Worm (Caenorhabditis elegans) whole organism, L2 larva: ENCODE data around the gene rde-1.
A peak's percentile ranks its signal among the peaks of the same experiment; 100 is the strongest.

Experiments
- C34F6.9 ChIP-seq: fragments of 150-350 bp; optimal IDR thresholded peaks from 2 replicates; lab custom pipeline; 2014; ENCODE audit warnings: missing biosample characterization, missing genetic modification characterization
- F13H6.1 ChIP-seq: sonication (generic microtip); optimal IDR thresholded peaks from 2 replicates; lab custom pipeline; 2016; ENCODE audit warnings: missing genetic modification characterization, missing compliant biosample characterization
- R02D3.7 ChIP-seq: fragments of 150-350 bp; optimal IDR thresholded peaks from 2 replicates; lab custom pipeline; 2014; ENCODE audit warnings: missing biosample characterization, missing genetic modification characterization
- Y55F3AM.14 ChIP-seq: fragments of 200-800 bp; sonication (Bioruptor generic); optimal IDR thresholded peaks from 2 replicates; lab custom pipeline; 2018; ENCODE audit warnings: mild to moderate bottlenecking, missing genetic modification characterization, missing compliant biosample characterization
- ZK546.5 ChIP-seq: sonication (generic microtip); optimal IDR thresholded peaks from 2 replicates; lab custom pipeline; 2017; ENCODE audit warnings: missing biosample characterization, missing genetic modification characterization
- ama-1 ChIP-seq: fragments of 150-350 bp; optimal IDR thresholded peaks from 2 replicates; lab custom pipeline; 2018; ENCODE audit warnings: inconsistent platforms
- blmp-1 ChIP-seq: sonication (generic microtip); optimal IDR thresholded peaks from 2 replicates; lab custom pipeline; 2017; ENCODE audit warnings: missing genetic modification characterization, mild to moderate bottlenecking, missing compliant biosample characterization, antibody characterized with exemption, moderate library complexity; ENCODE audit not compliant: insufficient read depth
- ceh-16 ChIP-seq: fragments of 150-350 bp; optimal IDR thresholded peaks from 2 replicates; lab custom pipeline; 2014; ENCODE audit warnings: missing biosample characterization, missing genetic modification characterization
- ceh-82 ChIP-seq: fragments of 150-350 bp; optimal IDR thresholded peaks from 2 replicates; lab custom pipeline; 2014; ENCODE audit warnings: missing biosample characterization, missing genetic modification characterization
- crh-2 ChIP-seq: sonication (generic microtip); optimal IDR thresholded peaks from 2 replicates; lab custom pipeline; 2017; ENCODE audit warnings: missing biosample characterization, missing genetic modification characterization
- dmd-4 ChIP-seq: sonication (generic microtip); optimal IDR thresholded peaks from 2 replicates; lab custom pipeline; 2017; ENCODE audit warnings: missing biosample characterization, missing genetic modification characterization
- egl-27 ChIP-seq: sonication (generic microtip); optimal IDR thresholded peaks from 3 replicates; lab custom pipeline; 2017; ENCODE audit warnings: missing biosample characterization, missing genetic modification reagents, missing genetic modification characterization
- elt-1 ChIP-seq: fragments of 150-350 bp; optimal IDR thresholded peaks from 2 replicates; lab custom pipeline; 2014; ENCODE audit warnings: missing biosample characterization, missing genetic modification characterization
- elt-3 ChIP-seq: sonication (generic microtip); optimal IDR thresholded peaks from 2 replicates; lab custom pipeline; 2017; ENCODE audit warnings: missing biosample characterization, missing genetic modification characterization
- fos-1 ChIP-seq: fragments of 150-350 bp; optimal IDR thresholded peaks from 2 replicates; lab custom pipeline; 2014; ENCODE audit warnings: missing biosample characterization, missing genetic modification characterization
- gmeb-1 ChIP-seq: fragments of 150-350 bp; optimal IDR thresholded peaks from 2 replicates; lab custom pipeline; 2014; ENCODE audit warnings: missing biosample characterization, missing genetic modification characterization
- lin-11 ChIP-seq: fragments of 150-350 bp; sonication (generic microtip); optimal IDR thresholded peaks from 2 replicates; lab custom pipeline; 2014; ENCODE audit warnings: missing biosample characterization, missing genetic modification characterization, inconsistent platforms, mixed read lengths
- lin-39 ChIP-seq: fragments of 150-350 bp; optimal IDR thresholded peaks from 2 replicates; lab custom pipeline; 2014; ENCODE audit warnings: missing biosample characterization, missing genetic modification reagents, missing genetic modification characterization
- lsy-2 ChIP-seq, 2 experiments: fragments of 150-350 bp in 1 of 2; sonication (generic microtip) in 1 of 2; optimal IDR thresholded peaks; 2 replicates each; lab custom pipeline; 2014 to 2017; ENCODE audit warnings: missing biosample characterization in 2 of 2, missing genetic modification characterization in 2 of 2
- mab-5 ChIP-seq: fragments of 150-350 bp; optimal IDR thresholded peaks from 2 replicates; lab custom pipeline; 2014; ENCODE audit warnings: missing biosample characterization, missing genetic modification characterization
- mbf-1 ChIP-seq: sonication (generic microtip); optimal IDR thresholded peaks from 2 replicates; lab custom pipeline; 2017; ENCODE audit warnings: missing biosample characterization, missing genetic modification characterization
- mdl-1 ChIP-seq, 2 experiments: fragments of 150-350 bp in 1 of 2; sonication (generic microtip) in 1 of 2; optimal IDR thresholded peaks; 2 replicates each; lab custom pipeline; 2017; ENCODE audit warnings: missing biosample characterization in 2 of 2, missing genetic modification characterization in 2 of 2
- nhr-11 ChIP-seq: fragments of 150-350 bp; optimal IDR thresholded peaks from 2 replicates; lab custom pipeline; 2014; ENCODE audit warnings: missing biosample characterization, missing genetic modification characterization
- nhr-129 ChIP-seq: fragments of 150-350 bp; optimal IDR thresholded peaks from 2 replicates; lab custom pipeline; 2014; ENCODE audit warnings: missing biosample characterization, missing genetic modification characterization
- nhr-23 ChIP-seq: fragments of 150-350 bp; optimal IDR thresholded peaks from 2 replicates; lab custom pipeline; 2014; ENCODE audit warnings: missing biosample characterization, missing genetic modification reagents, missing genetic modification characterization
- nhr-237 ChIP-seq: fragments of 150-350 bp; optimal IDR thresholded peaks from 2 replicates; lab custom pipeline; 2014; ENCODE audit warnings: missing biosample characterization, missing genetic modification characterization
- nhr-25 ChIP-seq: fragments of 150-350 bp; sonication (generic microtip); optimal IDR thresholded peaks from 3 replicates; lab custom pipeline; 2014; ENCODE audit warnings: missing biosample characterization, missing genetic modification characterization
- nhr-6 ChIP-seq: fragments of 150-350 bp; optimal IDR thresholded peaks from 2 replicates; lab custom pipeline; 2014; ENCODE audit warnings: missing biosample characterization, missing genetic modification characterization
- nhr-77 ChIP-seq: fragments of 150-350 bp; optimal IDR thresholded peaks from 2 replicates; lab custom pipeline; 2014; ENCODE audit warnings: missing biosample characterization, missing genetic modification characterization
- sem-4 ChIP-seq: fragments of 150-350 bp; optimal IDR thresholded peaks from 2 replicates; lab custom pipeline; 2014; ENCODE audit warnings: missing biosample characterization, missing genetic modification reagents, missing genetic modification characterization
- skn-1 ChIP-seq: sonication (generic microtip); optimal IDR thresholded peaks from 2 replicates; lab custom pipeline; 2017; ENCODE audit warnings: missing biosample characterization, missing genetic modification characterization
- sma-3 ChIP-seq: sonication (generic microtip); optimal IDR thresholded peaks from 2 replicates; lab custom pipeline; 2016; ENCODE audit warnings: missing genetic modification reagents, missing genetic modification characterization, missing compliant biosample characterization
- sma-9 ChIP-seq, 2 experiments: fragments of 150-350 bp in 1 of 2; sonication (generic microtip) in 1 of 2; optimal IDR thresholded peaks; 2 replicates each; lab custom pipeline; 2014 to 2016; ENCODE audit warnings: missing genetic modification characterization in 2 of 2, mild to moderate bottlenecking in 1 of 2, missing biosample characterization in 1 of 2, missing compliant biosample characterization in 1 of 2, missing genetic modification reagents in 1 of 2, moderate library complexity in 1 of 2
- snpc-4 ChIP-seq: fragments of 150-350 bp; optimal IDR thresholded peaks from 2 replicates; lab custom pipeline; 2014; ENCODE audit warnings: missing biosample characterization, missing genetic modification characterization
- unc-39 ChIP-seq: fragments of 150-350 bp; optimal IDR thresholded peaks from 2 replicates; lab custom pipeline; 2014; ENCODE audit warnings: missing biosample characterization, missing genetic modification characterization
- unc-55 ChIP-seq: fragments of 150-350 bp; sonication (generic microtip); optimal IDR thresholded peaks from 3 replicates; lab custom pipeline; 2014; ENCODE audit warnings: missing biosample characterization, missing genetic modification reagents, missing genetic modification characterization
- zag-1 ChIP-seq: fragments of 150-350 bp; optimal IDR thresholded peaks from 2 replicates; lab custom pipeline; 2014; ENCODE audit warnings: missing biosample characterization, missing genetic modification characterization
- ztf-4 ChIP-seq: fragments of 150-350 bp; optimal IDR thresholded peaks from 2 replicates; lab custom pipeline; 2014; ENCODE audit warnings: missing biosample characterization, missing genetic modification characterization

rde-1 gene

DNA sequence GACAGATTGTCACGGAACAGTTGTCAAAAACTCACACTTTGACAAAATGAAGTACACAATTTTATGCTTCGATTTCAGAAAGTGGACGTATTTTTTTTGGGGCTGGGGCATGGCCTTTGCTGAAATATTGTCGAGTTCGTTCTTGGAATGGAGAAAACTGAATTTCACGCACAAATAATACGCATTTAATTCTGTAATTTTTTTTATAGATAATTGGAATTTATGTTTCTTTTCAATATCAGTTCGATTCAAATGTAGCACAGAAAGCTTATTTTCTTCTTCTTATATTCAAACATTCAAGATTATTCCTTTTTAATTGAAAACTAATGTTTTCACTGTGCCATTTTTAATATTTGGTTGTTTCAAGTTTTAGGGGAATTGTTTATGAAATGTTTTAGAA, 31.1 kb downstream of the rde-1 start, which contains the start of gene T07C12.10:
Gene T07C12.10 (minus strand): TSS at position 101 of the 400 bp plus-strand sequence.
- no peak for TF ChIP-seq snpc-4 (tag; lab: Kevin White, UChicago)
- TF ChIP-seq unc-39: no peak
- TF ChIP-seq nhr-23 (tag; lab: Kevin White, UChicago): no peak
- TF ChIP-seq mdl-1 (tag; optimal IDR thresholded peaks at IDR 0.05; lab: Kevin White, UChicago): no peak
- no peak for TF ChIP-seq nhr-11
- no peak for TF ChIP-seq nhr-237
- TF ChIP-seq, all 48 proteins: peak for 0

DNA sequence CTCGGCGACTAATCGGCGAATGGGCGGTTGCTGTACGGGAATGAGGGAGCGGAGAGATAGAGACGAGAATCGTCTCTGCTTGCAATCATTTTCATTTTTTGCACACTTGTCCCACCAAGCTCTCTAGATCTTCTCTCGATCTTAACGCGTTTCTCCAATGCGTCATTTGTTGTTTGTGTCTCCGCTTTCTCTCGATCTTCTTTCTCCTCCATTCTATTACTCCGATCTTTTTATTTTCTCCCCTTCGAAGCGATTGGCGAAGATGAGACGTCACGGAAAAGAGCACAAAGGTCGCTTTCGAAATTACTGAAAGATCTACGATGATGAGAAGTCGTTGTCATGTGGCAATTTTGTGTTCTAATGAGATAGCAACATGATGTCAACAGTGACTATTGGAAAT, 32.8 kb downstream of the rde-1 start:
- TF ChIP-seq dmd-4 (tag; lab: Kevin White, UChicago) (no peak), R02D3.7 (tag; lab: Kevin White, UChicago) (no peak), lsy-2 (tag; optimal IDR thresholded peaks at IDR 0.05; lab: Kevin White, UChicago) (peak in 1 of 2 experiments; percentile 44), F13H6.1 (tag; lab: Kevin White, UChicago) (peak; percentile 82), nhr-77 (tag; lab: Kevin White, UChicago) (no peak), lin-39 (tag; lab: Kevin White, UChicago) (no peak), skn-1 (tag; lab: Kevin White, UChicago) (no peak), crh-2 (tag; lab: Kevin White, UChicago) (no peak), nhr-129 (tag; lab: Kevin White, UChicago) (peak; percentile 73), elt-3 (tag; lab: Kevin White, UChicago) (no peak), nhr-6 (tag; lab: Kevin White, UChicago) (peak; percentile 23), sem-4 (no peak), ztf-4 (no peak), lin-11 (tag; lab: Kevin White, UChicago) (no peak), ZK546.5 (no peak), ceh-16 (tag; lab: Kevin White, UChicago) (no peak), zag-1 (tag; lab: Kevin White, UChicago) (no peak), gmeb-1 (no peak), fos-1 (tag; lab: Kevin White, UChicago) (no peak), sma-9 (GFP tag; optimal IDR thresholded peaks at IDR 0.05; lab: Kevin White, UChicago) (peak; percentile 46), sma-9 (tag; optimal IDR thresholded peaks at IDR 0.05; lab: Kevin White, UChicago) (no peak), mab-5 (tag; lab: Kevin White, UChicago) (no peak), nhr-25 (no peak), unc-55 (GFP tag; lab: Kevin White, UChicago) (no peak), blmp-1 (tag; lab: Kevin White, UChicago) (no peak), ama-1 (lab: Kevin White, UChicago) (no peak), sma-3 (GFP tag; lab: Kevin White, UChicago) (no peak), mbf-1 (tag; lab: Kevin White, UChicago) (no peak), egl-27 (tag; lab: Kevin White, UChicago) (no peak), Y55F3AM.14 (GFP tag; lab: Kevin White, UChicago) (no peak), nhr-23 (tag; lab: Kevin White, UChicago) (no peak), C34F6.9 (peak; percentile 29), nhr-11 (no peak)

DNA sequence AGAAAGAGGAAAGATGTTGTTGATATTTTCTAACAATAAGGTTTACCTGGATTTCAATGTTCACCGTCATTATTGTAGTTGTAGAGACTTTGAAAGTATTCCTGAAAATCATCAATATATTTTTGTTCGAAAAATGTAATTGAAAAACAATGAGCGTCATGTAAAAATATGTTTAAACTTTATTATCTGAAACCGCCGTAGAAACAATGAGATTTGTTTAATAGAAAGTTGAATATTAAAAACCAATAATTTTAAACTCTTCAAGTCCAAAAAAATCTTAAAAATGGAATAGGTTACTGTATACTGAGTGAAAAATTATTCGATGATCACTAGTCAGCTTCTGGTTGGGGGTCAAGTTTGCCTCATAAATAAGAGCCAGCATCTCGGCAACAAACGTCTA, 33.2 kb downstream of the rde-1 start, which contains the start of gene anmt-3:
Gene anmt-3 (minus strand): TSS at position 101 of the 400 bp plus-strand sequence.
- TF ChIP-seq elt-1 (tag; lab: Kevin White, UChicago): no peak
- TF ChIP-seq ceh-16 (tag; lab: Kevin White, UChicago): no peak
- no peak for TF ChIP-seq ZK546.5
- TF ChIP-seq ceh-82 (tag; lab: Kevin White, UChicago): no peak
- TF ChIP-seq skn-1 (tag; lab: Kevin White, UChicago): no peak
- TF ChIP-seq lsy-2 (tag; optimal IDR thresholded peaks at IDR 0.05; lab: Kevin White, UChicago): no peak
- no peak for TF ChIP-seq nhr-77 (tag; lab: Kevin White, UChicago)
- no peak for TF ChIP-seq nhr-11
- no peak for TF ChIP-seq ama-1 (lab: Kevin White, UChicago)
- TF ChIP-seq sma-3 (GFP tag; lab: Kevin White, UChicago): no peak
- TF ChIP-seq F13H6.1 (tag; lab: Kevin White, UChicago): no peak
- no peak for TF ChIP-seq nhr-6 (tag; lab: Kevin White, UChicago)
- TF ChIP-seq R02D3.7 (tag; lab: Kevin White, UChicago): no peak
- no peak for TF ChIP-seq lin-11 (tag; lab: Kevin White, UChicago)
